Fruit fly (Drosophila melanogaster) whole organism: ENCODE measurements around the gene VhaM9.7-b.

Experiments
- CG8478 ChIP-seq: fragments of >200 bp; optimal IDR thresholded peaks from 2 replicates; lab custom pipeline; 2018; ENCODE audit warnings: inconsistent platforms
- Dll ChIP-seq: fragments of >200 bp; optimal IDR thresholded peaks from 2 replicates; lab custom pipeline; 2017
- EcR ChIP-seq, 2 experiments: fragments of >200 bp; optimal IDR thresholded peaks; 2 replicates each; lab custom pipeline; 2017; ENCODE audit warnings: missing biosample characterization in 2 of 2, missing genetic modification characterization in 2 of 2, missing genetic modification reagents in 2 of 2
- pan ChIP-seq: fragments of >200 bp; optimal IDR thresholded peaks from 2 replicates; lab custom pipeline; 2017
- psq ChIP-seq: fragments of >200 bp; optimal IDR thresholded peaks from 2 replicates; lab custom pipeline; 2017
- usp ChIP-seq: fragments of >200 bp; optimal IDR thresholded peaks from 2 replicates; lab custom pipeline; 2017; ENCODE audit warnings: missing biosample characterization, missing genetic modification characterization, mixed read lengths

The VhaM9.7-b gene

dm6 chr3L:21539245-21540196 lies at the start of gene VhaM9.7-b, which contains the start of gene COX8:
VhaM9.7-b (plus strand) TSS chr3L:21539862.
COX8 (minus strand) TSS chr3L:21539447.
- no peak for TF ChIP-seq psq (lab: Kevin White, UChicago)
- no peak for TF ChIP-seq Dll (lab: Kevin White, UChicago)
- TF ChIP-seq pan (lab: Kevin White, UChicago): no peak
- no peak for TF ChIP-seq usp (GFP tag; lab: Kevin White, UChicago)
- TF ChIP-seq EcR (GFP tag; optimal IDR thresholded peaks at IDR 0.05; lab: Kevin White, UChicago): no peak
- no peak for TF ChIP-seq CG8478 (lab: Kevin White, UChicago)

DNA sequence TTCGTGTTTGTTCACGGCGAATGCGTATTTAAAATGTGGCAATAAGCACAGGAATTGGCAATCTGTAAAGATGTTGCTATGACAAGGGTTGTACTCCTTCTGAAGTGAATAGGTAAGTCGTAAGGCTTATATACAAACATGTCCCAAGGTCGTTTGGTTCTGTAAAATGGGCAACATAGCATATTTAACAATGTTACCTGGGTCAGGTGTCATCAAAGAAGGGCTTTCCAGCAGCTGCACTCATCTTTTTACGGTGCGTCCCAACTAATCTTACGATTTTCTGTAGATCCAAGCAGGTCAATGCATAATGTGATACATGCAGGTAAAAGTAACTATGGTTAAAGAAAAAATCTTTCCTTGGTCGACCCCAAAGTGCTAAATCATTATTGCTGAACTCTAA lies 49.2 kb upstream of the VhaM9.7-b start, which contains the start of gene Neu2:
Neu2 (minus strand) TSS at position 101 of the 400 bp plus-strand sequence.
- TF ChIP-seq CG8478 (lab: Kevin White, UChicago) (no peak), EcR (GFP tag; optimal IDR thresholded peaks at IDR 0.05; lab: Kevin White, UChicago) (no peak), Dll (lab: Kevin White, UChicago) (no peak), usp (GFP tag; lab: Kevin White, UChicago) (no peak), pan (lab: Kevin White, UChicago) (no peak), psq (lab: Kevin White, UChicago) (no peak)

DNA sequence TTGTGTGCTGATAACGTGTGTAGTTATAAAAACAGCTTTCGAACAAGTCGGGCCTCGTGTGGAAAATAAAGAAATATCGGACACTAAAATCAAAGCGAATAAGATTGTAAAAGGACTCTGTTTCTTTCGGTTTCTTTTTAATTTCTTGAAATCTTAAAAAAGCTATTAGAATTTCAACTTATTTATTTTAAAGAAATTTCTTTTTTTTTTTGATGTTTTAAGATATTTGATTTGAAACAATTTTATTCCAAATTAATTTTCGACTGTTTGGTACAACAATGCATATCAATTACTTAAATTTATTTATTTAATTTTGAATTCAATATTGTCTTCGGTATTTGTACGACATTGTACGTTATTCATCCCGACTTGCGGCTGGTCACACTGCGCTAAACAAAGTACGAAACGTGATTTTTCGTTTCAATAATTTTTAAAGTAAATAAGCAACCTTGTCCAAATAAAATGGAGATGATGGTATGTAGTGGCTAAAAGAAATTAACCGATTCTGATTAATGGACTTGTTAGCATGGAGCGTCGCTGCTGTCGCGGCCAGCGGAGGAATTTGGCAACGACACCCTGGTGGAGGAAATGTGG lies 46.8 kb upstream of the VhaM9.7-b start, which contains the start of the genes CG7202 and CG7519:
CG7202 (minus strand) TSS at position 51 of the 594 bp plus-strand sequence.
CG7519 (plus strand) TSS at position 361 of the 594 bp plus-strand sequence.
- no peak for TF ChIP-seq Dll (lab: Kevin White, UChicago)
- TF ChIP-seq EcR (GFP tag; optimal IDR thresholded peaks at IDR 0.05; lab: Kevin White, UChicago): no peak
- TF ChIP-seq psq (lab: Kevin White, UChicago): no peak
- no peak for TF ChIP-seq CG8478 (lab: Kevin White, UChicago)
- TF ChIP-seq usp (GFP tag; lab: Kevin White, UChicago): no peak
- TF ChIP-seq pan (lab: Kevin White, UChicago): no peak

DNA sequence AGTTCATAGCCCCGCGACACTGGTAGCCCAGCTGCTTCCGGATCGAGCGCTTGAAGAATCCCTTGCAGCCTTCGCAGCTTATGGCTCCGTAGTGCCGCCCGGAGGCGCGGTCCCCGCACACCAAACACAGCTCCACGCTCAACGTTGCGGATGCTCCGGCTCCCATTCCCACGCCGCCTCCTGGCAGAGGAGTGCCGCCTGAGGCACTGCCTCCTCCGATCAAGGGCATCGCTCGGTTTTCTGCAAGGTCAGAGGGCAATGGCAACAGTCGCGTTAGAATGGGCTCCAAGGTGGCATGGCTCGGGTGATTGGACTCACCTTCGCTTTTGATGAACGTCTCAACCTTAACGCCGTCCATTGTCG lies 43.2 kb upstream of the VhaM9.7-b start:
- no peak for TF ChIP-seq Dll (lab: Kevin White, UChicago)
- TF ChIP-seq pan (lab: Kevin White, UChicago): no peak
- no peak for TF ChIP-seq CG8478 (lab: Kevin White, UChicago)
- no peak for TF ChIP-seq EcR (GFP tag; optimal IDR thresholded peaks at IDR 0.05; lab: Kevin White, UChicago)
- no peak for TF ChIP-seq usp (GFP tag; lab: Kevin White, UChicago)
- TF ChIP-seq psq (lab: Kevin White, UChicago): no peak

DNA sequence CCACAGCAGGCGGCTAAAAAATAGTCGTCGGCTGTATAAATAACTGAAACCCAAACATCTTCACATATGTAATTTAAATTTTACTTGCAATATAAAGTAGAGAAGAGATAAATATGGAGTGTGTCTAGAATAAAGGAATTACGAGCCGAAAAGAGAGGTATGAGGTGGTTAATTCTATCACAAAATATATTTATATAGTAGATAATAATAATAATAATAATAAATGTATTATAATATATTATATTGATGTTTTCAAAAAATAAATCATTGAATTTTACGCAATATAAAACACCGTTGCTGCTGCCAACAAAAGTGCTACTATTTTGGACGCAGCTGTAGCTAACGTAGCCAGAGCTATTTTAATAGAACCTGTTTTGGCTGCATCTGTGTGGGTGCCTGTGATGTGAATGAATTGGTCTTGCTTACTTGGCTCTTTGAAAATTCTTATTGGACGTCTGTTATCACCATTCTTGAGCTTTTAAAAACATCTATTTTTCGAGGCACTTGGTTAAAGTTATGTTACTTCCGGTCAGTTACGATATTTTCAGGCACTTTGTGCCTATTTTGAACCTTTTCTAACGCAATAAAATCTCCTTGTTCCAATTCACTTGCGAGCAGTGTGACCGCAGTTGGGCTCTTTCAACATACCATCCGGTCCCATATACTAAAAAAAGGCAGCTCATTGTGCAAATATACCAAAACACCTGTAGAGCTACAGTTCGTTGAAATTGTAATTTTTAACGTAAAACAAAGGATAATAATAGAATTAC lies 42.6 kb upstream of the VhaM9.7-b start, which contains the start of gene Hr78:
Hr78 (minus strand) TSS at position 630 of the 770 bp plus-strand sequence.
- no peak for TF ChIP-seq EcR (GFP tag; optimal IDR thresholded peaks at IDR 0.05; lab: Kevin White, UChicago)
- no peak for TF ChIP-seq Dll (lab: Kevin White, UChicago)
- TF ChIP-seq pan (lab: Kevin White, UChicago): no peak
- no peak for TF ChIP-seq psq (lab: Kevin White, UChicago)
- no peak for TF ChIP-seq usp (GFP tag; lab: Kevin White, UChicago)
- TF ChIP-seq CG8478 (lab: Kevin White, UChicago): no peak

DNA sequence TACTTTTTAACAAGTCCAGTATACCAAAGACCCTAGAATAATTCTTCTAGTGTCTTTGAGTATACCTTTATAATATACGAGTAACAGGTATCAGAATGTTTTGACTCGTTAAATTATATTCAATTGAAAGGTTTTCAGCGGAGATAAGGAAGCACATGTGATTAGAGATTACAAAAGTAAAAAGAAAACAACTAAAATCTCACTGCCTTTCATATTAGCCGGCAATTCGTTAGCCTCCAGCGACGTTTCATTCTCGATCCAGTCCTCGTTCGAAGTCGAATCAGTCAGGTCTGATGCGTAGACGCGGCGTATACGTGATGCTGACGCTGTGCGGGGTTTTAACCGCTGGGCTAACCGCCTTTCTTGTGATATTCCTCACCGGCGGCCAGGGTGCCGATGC lies 38.5 kb upstream of the VhaM9.7-b start, which contains the start of gene Est-Q:
Est-Q (plus strand) TSS at position 250 of the 400 bp plus-strand sequence.
- TF ChIP-seq CG8478 (lab: Kevin White, UChicago) (no peak), Dll (lab: Kevin White, UChicago) (no peak), psq (lab: Kevin White, UChicago) (no peak), usp (GFP tag; lab: Kevin White, UChicago) (no peak), pan (lab: Kevin White, UChicago) (no peak), EcR (GFP tag; optimal IDR thresholded peaks at IDR 0.05; lab: Kevin White, UChicago) (no peak)

- TF ChIP-seq psq (lab: Kevin White, UChicago): no peak
- TF ChIP-seq usp (GFP tag; lab: Kevin White, UChicago): no peak
- no peak for TF ChIP-seq Dll (lab: Kevin White, UChicago)
Observed at dm6 chr3L:21501928-21502327, 37.7 kb upstream of the VhaM9.7-b start.

- no peak for TF ChIP-seq EcR (GFP tag; optimal IDR thresholded peaks at IDR 0.05; lab: Kevin White, UChicago)
- TF ChIP-seq psq (lab: Kevin White, UChicago): no peak
- TF ChIP-seq usp (GFP tag; lab: Kevin White, UChicago): no peak
- no peak for TF ChIP-seq pan (lab: Kevin White, UChicago)
Observed at dm6 chr3L:21507354-21507928, 32.2 kb upstream of the VhaM9.7-b start, which contains the start of the genes Glg1 and M6. Glg1 (minus strand) TSS chr3L:21507538. M6 (plus strand) TSS chr3L:21507852.

- TF ChIP-seq pan (lab: Kevin White, UChicago) (peak; percentile 7), psq (lab: Kevin White, UChicago) (no peak)
Observed at dm6 chr3L:21507955-21508354, 31.7 kb upstream of the VhaM9.7-b start.

- TF ChIP-seq Dll (lab: Kevin White, UChicago): no peak
- no peak for TF ChIP-seq pan (lab: Kevin White, UChicago)
- no peak for TF ChIP-seq CG8478 (lab: Kevin White, UChicago)
- TF ChIP-seq EcR (GFP tag; optimal IDR thresholded peaks at IDR 0.05; lab: Kevin White, UChicago): peak in 1 of 2 experiments; percentile 57
- no peak for TF ChIP-seq usp (GFP tag; lab: Kevin White, UChicago)
- TF ChIP-seq psq (lab: Kevin White, UChicago): no peak
Observed at dm6 chr3L:21508621-21509020, 31.0 kb upstream of the VhaM9.7-b start.
